Fruit fly (Drosophila melanogaster) whole organism, pupa: ENCODE data around the gene CG15152.

ENCODE experiments used
- CG10348 ChIP-seq: fragments of 200-800 bp; sonication (Bioruptor generic); IDR thresholded peaks from 2 replicates; pipeline ENCODE4 v1.3.6; 2022; ENCODE audit warnings: missing biosample characterization, missing genetic modification characterization
- CG12605 ChIP-seq: fragments of 200-800 bp; sonication (Bioruptor generic); IDR thresholded peaks from 2 replicates; pipeline ENCODE4 v1.3.6; 2022; ENCODE audit warnings: missing biosample characterization, missing genetic modification characterization
- CG13204 ChIP-seq: fragments of 200-800 bp; sonication (Bioruptor generic); optimal IDR thresholded peaks from 2 replicates; lab custom pipeline; 2018; ENCODE audit warnings: missing biosample characterization, mild to moderate bottlenecking, missing genetic modification characterization, moderate library complexity
- CG14655 ChIP-seq: fragments of 200-800 bp; sonication (Bioruptor generic); optimal IDR thresholded peaks from 3 replicates; lab custom pipeline; 2017; ENCODE audit warnings: mild to moderate bottlenecking, missing biosample characterization, missing genetic modification reagents, missing genetic modification characterization
- CG15710 ChIP-seq: fragments of 200-800 bp; sonication (Bioruptor generic); optimal IDR thresholded peaks from 2 replicates; lab custom pipeline; 2018; ENCODE audit warnings: missing biosample characterization, mild to moderate bottlenecking, missing genetic modification characterization, moderate library complexity
- CG17806 ChIP-seq: fragments of 200-800 bp; sonication (Bioruptor generic); optimal IDR thresholded peaks from 2 replicates; lab custom pipeline; 2018; ENCODE audit warnings: missing biosample characterization, mild to moderate bottlenecking, missing genetic modification characterization, moderate library complexity
- CG32121 ChIP-seq: fragments of 200-800 bp; sonication (Bioruptor generic); IDR thresholded peaks from 2 replicates; pipeline ENCODE4 v1.3.6; 2022; ENCODE audit warnings: missing biosample characterization, missing genetic modification characterization
- CG34367 ChIP-seq: fragments of 200-800 bp; sonication (Bioruptor generic); optimal IDR thresholded peaks from 2 replicates; lab custom pipeline; 2018; ENCODE audit warnings: missing biosample characterization, mild to moderate bottlenecking, missing genetic modification characterization
- CG4496 ChIP-seq: fragments of 200-800 bp; sonication (Bioruptor generic); IDR thresholded peaks from 3 replicates; pipeline ENCODE4 v1.3.6; 2022; ENCODE audit warnings: missing biosample characterization, missing genetic modification characterization
- CG8159 ChIP-seq: fragments of 200-800 bp; sonication (Bioruptor generic); optimal IDR thresholded peaks from 3 replicates; lab custom pipeline; 2018; ENCODE audit warnings: missing biosample characterization, mild to moderate bottlenecking, missing genetic modification characterization, moderate library complexity
- CG8301 ChIP-seq: fragments of 200-800 bp; sonication (Bioruptor generic); optimal IDR thresholded peaks from 2 replicates; lab custom pipeline; 2018; ENCODE audit warnings: missing biosample characterization, mild to moderate bottlenecking, missing genetic modification characterization
- CG9948 ChIP-seq: fragments of 200-800 bp; sonication (Bioruptor generic); optimal IDR thresholded peaks from 2 replicates; lab custom pipeline; 2018; ENCODE audit warnings: missing biosample characterization, mild to moderate bottlenecking, missing genetic modification characterization, moderate library complexity
- D1 ChIP-seq: fragments of 200-800 bp; sonication (Bioruptor generic); optimal IDR thresholded peaks from 2 replicates; lab custom pipeline; 2018; ENCODE audit warnings: missing biosample characterization, mild to moderate bottlenecking, missing genetic modification characterization, moderate library complexity
- EcR ChIP-seq: fragments of 200-800 bp; sonication (Bioruptor generic); optimal IDR thresholded peaks from 3 replicates; lab custom pipeline; 2019; ENCODE audit warnings: missing biosample characterization, missing genetic modification characterization, mild to moderate bottlenecking, moderate library complexity, missing genetic modification reagents
- Ets98B ChIP-seq: fragments of 200-800 bp; sonication (Bioruptor generic); IDR thresholded peaks from 2 replicates; pipeline ENCODE4 v1.3.6; 2022; ENCODE audit warnings: missing biosample characterization, missing genetic modification characterization
- Pif1A ChIP-seq: fragments of 200-800 bp; sonication (Bioruptor generic); optimal IDR thresholded peaks from 3 replicates; lab custom pipeline; 2016; ENCODE audit warnings: missing biosample characterization, missing genetic modification characterization
- Pif1B ChIP-seq: fragments of 200-800 bp; sonication (Bioruptor generic); optimal IDR thresholded peaks from 3 replicates; lab custom pipeline; 2016; ENCODE audit warnings: missing biosample characterization, missing genetic modification characterization
- Snoo ChIP-seq: fragments of 200-800 bp; sonication (Bioruptor generic); optimal IDR thresholded peaks from 3 replicates; lab custom pipeline; 2017; ENCODE audit warnings: missing biosample characterization, mild to moderate bottlenecking, missing genetic modification characterization, inconsistent platforms
- fd96Ca ChIP-seq: fragments of 200-800 bp; sonication (Bioruptor generic); IDR thresholded peaks from 3 replicates; pipeline ENCODE4 v1.3.6; 2022; ENCODE audit warnings: missing biosample characterization, missing genetic modification characterization
- gl ChIP-seq: fragments of 200-800 bp; sonication (Bioruptor generic); optimal IDR thresholded peaks from 2 replicates; lab custom pipeline; 2018; ENCODE audit warnings: missing biosample characterization, mild to moderate bottlenecking, missing genetic modification characterization
- rn ChIP-seq: fragments of 200-800 bp; sonication (Bioruptor generic); IDR thresholded peaks from 2 replicates; pipeline ENCODE4 v1.3.6; 2022; ENCODE audit warnings: missing biosample characterization, missing genetic modification characterization

Gene CG15152

dm6 chr2L:18153068-18153467 lies 38.7 kb downstream of the CG15152 start, which contains the start of gene CG17681:
Gene CG17681, plus strand, starts transcription at chr2L:18153123.
- no peak for TF ChIP-seq CG13204 (GFP tag; lab: Kevin White, UChicago)
- TF ChIP-seq Pif1A (GFP tag; lab: Kevin White, UChicago) = no peak
- TF ChIP-seq Snoo (tag; lab: Kevin White, UChicago) = peak; percentile 28
- TF ChIP-seq CG34367 (tag; lab: Kevin White, UChicago) = peak; percentile 4
- no peak for TF ChIP-seq CG15710 (tag; lab: Kevin White, UChicago)
- no peak for TF ChIP-seq CG10348
- peak; percentile 25 for TF ChIP-seq CG8159 (tag; lab: Kevin White, UChicago)
- no peak for TF ChIP-seq CG14655
- TF ChIP-seq rn (GFP tag; lab: Robert Waterston, UW) = no peak
- no peak for TF ChIP-seq gl
- TF ChIP-seq CG17806 (tag; lab: Kevin White, UChicago) = no peak
- no peak for TF ChIP-seq CG9948 (tag; lab: Kevin White, UChicago)
- no peak for TF ChIP-seq CG12605
- no peak for TF ChIP-seq fd96Ca (GFP tag; lab: Robert Waterston, UW)
- TF ChIP-seq Pif1B (GFP tag; lab: Kevin White, UChicago) = no peak
- TF ChIP-seq, all 21 proteins: peak for 3

DNA sequence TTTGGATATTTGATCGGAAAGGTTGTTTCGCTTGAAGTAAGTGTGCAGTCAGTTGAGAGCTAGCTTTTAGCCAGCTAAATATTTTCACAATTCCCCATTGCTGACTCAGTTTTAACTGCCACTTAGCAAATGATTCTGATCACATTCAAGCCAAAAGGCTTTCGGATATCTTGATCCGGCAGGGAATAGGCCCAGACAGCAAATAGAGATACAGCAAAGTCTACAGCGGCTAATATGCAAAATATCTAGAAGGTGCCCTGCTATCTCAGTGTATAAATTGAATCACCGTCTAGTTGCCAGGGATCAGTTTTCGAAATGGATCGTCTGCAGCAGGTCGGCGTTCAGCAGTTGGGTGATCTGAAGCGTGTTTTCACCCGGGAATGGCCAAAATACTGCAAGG lies 40.2 kb downstream of the CG15152 start, which contains the start of gene CG15155:
Gene CG15155 (plus strand): TSS at position 301 of the 400 bp plus-strand sequence.
- no peak for TF ChIP-seq CG10348
- TF ChIP-seq CG4496 (GFP tag; lab: Robert Waterston, UW) = no peak
- no peak for TF ChIP-seq Ets98B (GFP tag; lab: Robert Waterston, UW)
- TF ChIP-seq CG8159 (tag; lab: Kevin White, UChicago) = no peak
- TF ChIP-seq rn (GFP tag; lab: Robert Waterston, UW) = no peak
- TF ChIP-seq EcR = no peak
- TF ChIP-seq CG9948 (tag; lab: Kevin White, UChicago) = no peak
- no peak for TF ChIP-seq CG17806 (tag; lab: Kevin White, UChicago)
- TF ChIP-seq CG15710 (tag; lab: Kevin White, UChicago) = no peak
- TF ChIP-seq CG34367 (tag; lab: Kevin White, UChicago) = no peak
- no peak for TF ChIP-seq D1 (tag; lab: Kevin White, UChicago)
- TF ChIP-seq, all 21 proteins: peak for 0

DNA sequence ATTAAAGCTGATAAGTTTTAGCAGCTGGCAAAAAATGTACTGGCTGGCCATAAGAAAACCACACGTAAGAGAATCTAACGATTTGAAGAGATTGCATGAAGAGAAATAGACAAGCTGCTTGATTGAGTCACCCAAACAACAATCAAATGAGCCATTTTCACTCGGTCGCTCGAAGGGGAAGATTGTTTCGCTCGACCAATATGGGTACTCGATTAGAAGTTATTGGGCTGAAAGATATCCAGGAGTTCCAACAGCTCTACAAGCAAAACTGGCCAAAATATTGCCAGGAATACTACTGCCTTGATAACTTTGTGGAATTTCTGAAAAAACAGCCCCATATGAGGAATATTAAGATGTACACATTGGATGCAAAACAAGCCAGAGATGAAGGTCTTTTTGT lies 41.5 kb downstream of the CG15152 start, which contains the start of gene CG5783:
Gene CG5783 (plus strand): TSS at position 167 of the 400 bp plus-strand sequence.
- TF ChIP-seq D1 (tag; lab: Kevin White, UChicago) = no peak
- TF ChIP-seq gl = no peak
- TF ChIP-seq CG4496 (GFP tag; lab: Robert Waterston, UW) = no peak
- no peak for TF ChIP-seq CG32121 (GFP tag; lab: Robert Waterston, UW)
- no peak for TF ChIP-seq CG14655
- no peak for TF ChIP-seq CG10348
- TF ChIP-seq Snoo (tag; lab: Kevin White, UChicago) = no peak
- no peak for TF ChIP-seq CG34367 (tag; lab: Kevin White, UChicago)
- TF ChIP-seq Pif1A (GFP tag; lab: Kevin White, UChicago) = no peak
- no peak for TF ChIP-seq CG13204 (GFP tag; lab: Kevin White, UChicago)
- TF ChIP-seq, all 21 proteins: peak for 0

- TF ChIP-seq CG13204 (GFP tag; lab: Kevin White, UChicago) (no peak), Pif1A (GFP tag; lab: Kevin White, UChicago) (no peak), CG8301 (tag; lab: Kevin White, UChicago) (no peak), D1 (tag; lab: Kevin White, UChicago) (peak; percentile 71), CG12605 (no peak)
These were observed 44.3 kb downstream of the CG15152 start for dm6 chr2L:18158622-18159043.

- TF ChIP-seq CG32121 (GFP tag; lab: Robert Waterston, UW) = no peak
- TF ChIP-seq rn (GFP tag; lab: Robert Waterston, UW) = no peak
- TF ChIP-seq gl = no peak
- no peak for TF ChIP-seq CG4496 (GFP tag; lab: Robert Waterston, UW)
- TF ChIP-seq Ets98B (GFP tag; lab: Robert Waterston, UW) = no peak
- TF ChIP-seq EcR = no peak
- TF ChIP-seq D1 (tag; lab: Kevin White, UChicago) = no peak
- no peak for TF ChIP-seq CG9948 (tag; lab: Kevin White, UChicago)
These were observed 44.8 kb downstream of the CG15152 start, which contains the start of gene JMJD4 for dm6 chr2L:18159172-18159571. Gene JMJD4, minus strand, starts transcription at chr2L:18159272.
